Fruit fly (Drosophila melanogaster) whole organism, embryonic: Measurements from ENCODE around the gene Faa.
A peak's percentile ranks its signal among the peaks of the same experiment; 100 is the strongest.

Source experiments
- ATbp ChIP-seq: fragments of 200-800 bp; sonication (Bioruptor generic); optimal IDR thresholded peaks from 2 replicates; lab custom pipeline; 2017; ENCODE audit warnings: missing biosample characterization, mild to moderate bottlenecking, missing genetic modification characterization, missing genetic modification reagents
- Blimp-1 ChIP-seq: fragments of 200-800 bp; sonication (Bioruptor generic); optimal IDR thresholded peaks from 3 replicates; lab custom pipeline; 2018; ENCODE audit warnings: missing biosample characterization, missing genetic modification characterization, mild to moderate bottlenecking, moderate library complexity, missing genetic modification reagents
- Bteb2 ChIP-seq: fragments of 200-800 bp; sonication (Bioruptor generic); optimal IDR thresholded peaks from 2 replicates; lab custom pipeline; 2016; ENCODE audit warnings: missing biosample characterization, missing genetic modification characterization
- C15 ChIP-seq: fragments of 200-800 bp; sonication (Bioruptor generic); IDR thresholded peaks from 3 replicates; pipeline ENCODE4 v1.3.6; 2022; ENCODE audit warnings: missing biosample characterization, missing genetic modification characterization
- CG1024 ChIP-seq: fragments of 200-800 bp; sonication (Bioruptor generic); IDR thresholded peaks from 2 replicates; pipeline ENCODE4 v1.3.6; 2022; ENCODE audit warnings: missing biosample characterization, missing genetic modification characterization
- CG10267 ChIP-seq: fragments of 200-800 bp; sonication (Bioruptor generic); optimal IDR thresholded peaks from 2 replicates; lab custom pipeline; 2018; ENCODE audit warnings: missing biosample characterization, mild to moderate bottlenecking, missing genetic modification characterization, moderate library complexity
- CG12071 ChIP-seq: fragments of 200-800 bp; sonication (Bioruptor generic); optimal IDR thresholded peaks from 3 replicates; lab custom pipeline; 2018; ENCODE audit warnings: missing biosample characterization, mild to moderate bottlenecking, missing genetic modification characterization
- CG13775 ChIP-seq: fragments of 200-800 bp; sonication (Bioruptor generic); optimal IDR thresholded peaks from 3 replicates; lab custom pipeline; 2017; ENCODE audit warnings: missing biosample characterization, mild to moderate bottlenecking, missing genetic modification characterization
- CG14710 ChIP-seq: fragments of 200-800 bp; sonication (Bioruptor generic); optimal IDR thresholded peaks from 3 replicates; lab custom pipeline; 2019; ENCODE audit warnings: missing biosample characterization, mild to moderate bottlenecking, missing genetic modification characterization, moderate library complexity
- CG18262 ChIP-seq: fragments of 200-800 bp; optimal IDR thresholded peaks from 3 replicates; lab custom pipeline; 2019; ENCODE audit warnings: missing biosample characterization, mild to moderate bottlenecking, missing genetic modification characterization, moderate library complexity
- CG18599 ChIP-seq: fragments of 200-800 bp; sonication (Bioruptor generic); optimal IDR thresholded peaks from 3 replicates; lab custom pipeline; 2017; ENCODE audit warnings: missing biosample characterization, missing genetic modification characterization, mild to moderate bottlenecking, moderate library complexity, missing genetic modification reagents
- CG18619 ChIP-seq: fragments of 200-800 bp; sonication (Bioruptor generic); optimal IDR thresholded peaks from 3 replicates; lab custom pipeline; 2017; ENCODE audit warnings: missing biosample characterization, mild to moderate bottlenecking, missing genetic modification characterization
- CG30431 ChIP-seq: fragments of 200-800 bp; sonication (Bioruptor generic); optimal IDR thresholded peaks from 2 replicates; lab custom pipeline; 2017; ENCODE audit warnings: missing biosample characterization, missing genetic modification characterization
- CG32772 ChIP-seq: fragments of 200-800 bp; sonication (Bioruptor generic); IDR thresholded peaks from 2 replicates; pipeline ENCODE4 v1.3.6; 2022; ENCODE audit warnings: missing biosample characterization, missing genetic modification characterization
- CG7556 ChIP-seq: fragments of 200-800 bp; sonication (Bioruptor generic); optimal IDR thresholded peaks from 2 replicates; lab custom pipeline; 2017; ENCODE audit warnings: missing biosample characterization, mild to moderate bottlenecking, missing genetic modification characterization
- CG9932 ChIP-seq: fragments of 200-800 bp; sonication (Bioruptor generic); IDR thresholded peaks from 2 replicates; pipeline ENCODE4 v1.3.6; 2022; ENCODE audit warnings: missing biosample characterization, missing genetic modification characterization
- Dp ChIP-seq: fragments of 200-800 bp; sonication (Bioruptor generic); optimal IDR thresholded peaks from 2 replicates; lab custom pipeline; 2018; ENCODE audit warnings: missing biosample characterization, mild to moderate bottlenecking, missing genetic modification characterization, moderate library complexity
- Dref ChIP-seq: fragments of 200-800 bp; sonication (Bioruptor generic); IDR thresholded peaks from 2 replicates; pipeline ENCODE4 v1.3.6; 2022; ENCODE audit warnings: missing biosample characterization, missing genetic modification characterization
- Hey ChIP-seq: fragments of 200-800 bp; sonication (Bioruptor generic); optimal IDR thresholded peaks from 3 replicates; lab custom pipeline; 2018; ENCODE audit warnings: missing biosample characterization, mild to moderate bottlenecking, missing genetic modification characterization
- Hr51 ChIP-seq, 2 experiments: fragments of 200-800 bp; sonication (Bioruptor generic); optimal IDR thresholded peaks; 2 replicates in 1 of 2; 3 replicates in 1 of 2; lab custom pipeline; 2016 to 2018; ENCODE audit warnings: missing biosample characterization in 2 of 2, missing genetic modification characterization in 2 of 2, mild to moderate bottlenecking in 1 of 2, moderate library complexity in 1 of 2
- Hr78 ChIP-seq, 2 experiments: fragments of 200-800 bp in 1 of 2; fragments of >200 bp in 1 of 2; sonication (Bioruptor generic) in 1 of 2; optimal IDR thresholded peaks; 2 replicates each; lab custom pipeline; 2017 to 2019; ENCODE audit warnings: missing biosample characterization in 2 of 2, missing genetic modification characterization in 2 of 2, mild to moderate bottlenecking in 1 of 2, moderate library complexity in 1 of 2
- NFAT ChIP-seq: fragments of 200-800 bp; sonication (Bioruptor generic); IDR thresholded peaks from 2 replicates; pipeline ENCODE4 v1.3.6; 2022; ENCODE audit warnings: missing biosample characterization, missing genetic modification characterization
- Stat92E ChIP-seq, 3 experiments: fragments of >200 bp in 2 of 3; fragments of 200-800 bp in 1 of 3; sonication (Bioruptor generic) in 1 of 3; optimal IDR thresholded peaks; 2 replicates each; lab custom pipeline; 2017 to 2019; ENCODE audit warnings: missing biosample characterization in 3 of 3, missing genetic modification characterization in 3 of 3, mild to moderate bottlenecking in 1 of 3, moderate library complexity in 1 of 3
- Vsx1 ChIP-seq: fragments of 200-800 bp; sonication (Bioruptor generic); optimal IDR thresholded peaks from 2 replicates; lab custom pipeline; 2017; ENCODE audit warnings: missing biosample characterization, mild to moderate bottlenecking, missing genetic modification characterization, missing genetic modification reagents
- bcd ChIP-seq: fragments of 200-800 bp; sonication (Bioruptor generic); optimal IDR thresholded peaks from 2 replicates; lab custom pipeline; 2017; ENCODE audit warnings: missing biosample characterization, mild to moderate bottlenecking, missing genetic modification characterization
- crol ChIP-seq: fragments of 200-800 bp; sonication (Bioruptor generic); IDR thresholded peaks from 2 replicates; pipeline ENCODE4 v1.3.6; 2022; ENCODE audit warnings: missing biosample characterization, missing genetic modification characterization
- danr ChIP-seq: fragments of 200-800 bp; sonication (Bioruptor generic); IDR thresholded peaks from 2 replicates; pipeline ENCODE4 v1.3.6; 2022; ENCODE audit warnings: missing biosample characterization, missing genetic modification characterization
- dmrt99B ChIP-seq: fragments of 200-800 bp; sonication (Bioruptor generic); optimal IDR thresholded peaks from 2 replicates; lab custom pipeline; 2018; ENCODE audit warnings: missing biosample characterization, mild to moderate bottlenecking, missing genetic modification characterization, moderate library complexity
- gcm ChIP-seq: fragments of 200-800 bp; sonication (Bioruptor generic); optimal IDR thresholded peaks from 2 replicates; lab custom pipeline; 2019; ENCODE audit warnings: missing biosample characterization, mild to moderate bottlenecking, missing genetic modification characterization, moderate library complexity
- gem ChIP-seq: fragments of 200-800 bp; sonication (Bioruptor generic); optimal IDR thresholded peaks from 2 replicates; lab custom pipeline; 2019; ENCODE audit warnings: missing biosample characterization, mild to moderate bottlenecking, missing genetic modification characterization, moderate library complexity
- grn ChIP-seq: fragments of 200-800 bp; sonication (Bioruptor generic); optimal IDR thresholded peaks from 3 replicates; lab custom pipeline; 2017; ENCODE audit warnings: missing biosample characterization, missing genetic modification characterization
- jing ChIP-seq: fragments of 200-800 bp; sonication (Bioruptor generic); optimal IDR thresholded peaks from 2 replicates; lab custom pipeline; 2018; ENCODE audit warnings: missing biosample characterization, mild to moderate bottlenecking, missing genetic modification characterization
- kni ChIP-seq: fragments of 200-800 bp; sonication (Bioruptor generic); optimal IDR thresholded peaks from 3 replicates; lab custom pipeline; 2017; ENCODE audit warnings: mild to moderate bottlenecking, missing biosample characterization, missing genetic modification reagents, missing genetic modification characterization
- lilli ChIP-seq: fragments of 200-800 bp; sonication (Bioruptor generic); optimal IDR thresholded peaks from 3 replicates; lab custom pipeline; 2016; ENCODE audit warnings: missing biosample characterization, missing genetic modification characterization
- maf-S ChIP-seq: fragments of 200-800 bp; sonication (Bioruptor generic); optimal IDR thresholded peaks from 2 replicates; lab custom pipeline; 2016; ENCODE audit warnings: missing biosample characterization, missing genetic modification characterization
- pfk ChIP-seq: fragments of 200-800 bp; sonication (Bioruptor generic); optimal IDR thresholded peaks from 2 replicates; lab custom pipeline; 2018; ENCODE audit warnings: missing biosample characterization, mild to moderate bottlenecking, missing genetic modification characterization, moderate library complexity
- schlank ChIP-seq: fragments of 200-800 bp; sonication (Bioruptor generic); optimal IDR thresholded peaks from 2 replicates; lab custom pipeline; 2018; ENCODE audit warnings: missing biosample characterization, mild to moderate bottlenecking, missing genetic modification characterization
- sens ChIP-seq: fragments of 200-800 bp; sonication (Bioruptor generic); peaks from one replicate; lab custom pipeline; 2016; ENCODE audit warnings: missing biosample characterization, missing genetic modification characterization
- stwl ChIP-seq: fragments of 200-800 bp; sonication (Bioruptor generic); optimal IDR thresholded peaks from 3 replicates; lab custom pipeline; 2018; ENCODE audit warnings: missing biosample characterization, mild to moderate bottlenecking, missing genetic modification characterization, moderate library complexity
- unpg ChIP-seq: fragments of 200-800 bp; sonication (Bioruptor generic); optimal IDR thresholded peaks from 3 replicates; lab custom pipeline; 2018; ENCODE audit warnings: missing biosample characterization, mild to moderate bottlenecking, missing genetic modification characterization, moderate library complexity
- zfh1 ChIP-seq: fragments of 200-800 bp; sonication (Bioruptor generic); IDR thresholded peaks from 3 replicates; pipeline ENCODE4 v1.3.6; 2022; ENCODE audit warnings: missing biosample characterization, missing genetic modification characterization

The Faa gene

dm6 chr3L:4119636-4120357 is 46.0 kb upstream of the Faa start (continued):
- TF ChIP-seq grn (GFP tag; lab: Kevin White, UChicago) (peak; percentile 88), stwl (tag; lab: Kevin White, UChicago) (peak; percentile 39), gcm (GFP tag; lab: Kevin White, UChicago) (peak; percentile 63), dmrt99B (tag; lab: Kevin White, UChicago) (peak; percentile 5), Hr51 (GFP tag; optimal IDR thresholded peaks at IDR 0.05; lab: Kevin White, UChicago) (no peak), unpg (no peak), gem (tag; lab: Kevin White, UChicago) (peak; percentile 17), Vsx1 (peak; percentile 67), lilli (no peak), ATbp (GFP tag; lab: Kevin White, UChicago) (no peak), CG10267 (tag; lab: Kevin White, UChicago) (no peak), Dref (GFP tag; lab: Robert Waterston, UW) (no peak), jing (no peak), CG18262 (peak; percentile 27), CG14710 (tag; lab: Kevin White, UChicago) (peak; percentile 92), kni (peak; percentile 95), CG18619 (GFP tag; lab: Kevin White, UChicago) (no peak), C15 (GFP tag; lab: Robert Waterston, UW) (no peak), CG9932 (GFP tag; lab: Robert Waterston, UW) (no peak), CG18599 (GFP tag; lab: Kevin White, UChicago) (peak; percentile 12), danr (GFP tag; lab: Robert Waterston, UW) (no peak), CG12071 (GFP tag; lab: Kevin White, UChicago) (peak; percentile 14), Hr78 (GFP tag; optimal IDR thresholded peaks at IDR 0.05; lab: Kevin White, UChicago) (peak in 1 of 2 experiments; percentile 76), pfk (GFP tag; lab: Kevin White, UChicago) (peak; percentile 24), CG1024 (no peak), maf-S (GFP tag; lab: Kevin White, UChicago) (no peak), bcd (GFP tag; lab: Kevin White, UChicago) (peak; percentile 9), Hey (tag; lab: Kevin White, UChicago) (peak; percentile 77), Dp (no peak), Bteb2 (GFP tag; lab: Kevin White, UChicago) (no peak), schlank (tag; lab: Kevin White, UChicago) (no peak), crol (GFP tag; lab: Robert Waterston, UW) (0 out of 2 replicates have a peak, but pooled peaks have one; percentile 12)

- peak; percentile 47 for TF ChIP-seq Blimp-1 (GFP tag; lab: Kevin White, UChicago)
- TF ChIP-seq CG30431 = no peak
- TF ChIP-seq zfh1 = no peak
- TF ChIP-seq CG7556 (GFP tag; lab: Kevin White, UChicago) = no peak
- TF ChIP-seq sens (GFP tag; lab: Kevin White, UChicago) = no peak
- TF ChIP-seq Stat92E (GFP tag; optimal IDR thresholded peaks at IDR 0.05; lab: Kevin White, UChicago) = peak in 1 of 3 experiments; percentile 3
- 0 out of 2 replicates have a peak, but pooled peaks have one; percentile 11 for TF ChIP-seq CG32772
- no peak for TF ChIP-seq CG1024
- no peak for TF ChIP-seq CG13775 (GFP tag; lab: Kevin White, UChicago)
- no peak for TF ChIP-seq NFAT
Observed at dm6 chr3L:4118339-4118738, 44.6 kb upstream of the Faa start.
